Worm (Caenorhabditis elegans): ENCODE data around the gene C01G6.3.

DNA sequence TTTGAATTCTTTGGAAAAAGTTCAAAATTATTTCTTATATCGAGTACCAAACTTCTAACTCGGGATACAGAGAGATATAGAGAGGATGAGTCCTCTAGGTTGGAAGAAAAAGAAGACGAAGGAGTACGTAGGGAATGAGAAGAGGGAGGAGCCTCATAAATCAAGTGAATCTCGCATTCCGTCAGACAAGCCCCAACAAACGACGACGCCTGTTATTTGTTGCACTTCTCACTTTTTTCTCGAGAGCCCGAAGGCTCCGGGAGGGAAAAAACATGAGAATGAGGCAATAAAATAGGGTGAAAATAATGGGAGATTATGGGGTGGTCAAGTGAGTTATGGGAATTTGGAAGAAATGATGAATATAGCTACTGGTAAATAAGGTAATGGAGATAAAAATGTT, 30.0 kb downstream of the C01G6.3 start:
- no peak for TF ChIP-seq klf-2 (GFP tag; conservative IDR thresholded peaks at IDR 0.05)
- TF ChIP-seq med-1 (GFP tag; optimal IDR thresholded peaks at IDR 0.05; ENCODE audit: insufficient read depth): no peak
- TF ChIP-seq flt-1 (GFP tag; IDR thresholded peaks at IDR 0.05): no peak
